Worm (Caenorhabditis elegans) whole organism, L2 larva: ENCODE results near the gene mes-4.
A peak's percentile ranks its signal among the peaks of the same experiment; 100 is the strongest.

Source experiments
- C34F6.9 ChIP-seq: fragments of 150-350 bp; optimal IDR thresholded peaks from 2 replicates; lab custom pipeline; 2014; ENCODE audit warnings: missing biosample characterization, missing genetic modification characterization
- F13H6.1 ChIP-seq: sonication (generic microtip); optimal IDR thresholded peaks from 2 replicates; lab custom pipeline; 2016; ENCODE audit warnings: missing genetic modification characterization, missing compliant biosample characterization
- R02D3.7 ChIP-seq: fragments of 150-350 bp; optimal IDR thresholded peaks from 2 replicates; lab custom pipeline; 2014; ENCODE audit warnings: missing biosample characterization, missing genetic modification characterization
- Y55F3AM.14 ChIP-seq: fragments of 200-800 bp; sonication (Bioruptor generic); optimal IDR thresholded peaks from 2 replicates; lab custom pipeline; 2018; ENCODE audit warnings: mild to moderate bottlenecking, missing genetic modification characterization, missing compliant biosample characterization
- ZK546.5 ChIP-seq: sonication (generic microtip); optimal IDR thresholded peaks from 2 replicates; lab custom pipeline; 2017; ENCODE audit warnings: missing biosample characterization, missing genetic modification characterization
- alr-1 ChIP-seq: fragments of 150-350 bp; optimal IDR thresholded peaks from 2 replicates; lab custom pipeline; 2014; ENCODE audit warnings: missing biosample characterization, missing genetic modification characterization
- aly-2 ChIP-seq: fragments of 150-350 bp; optimal IDR thresholded peaks from 2 replicates; lab custom pipeline; 2014; ENCODE audit warnings: missing biosample characterization, missing genetic modification characterization
- ama-1 ChIP-seq: fragments of 150-350 bp; optimal IDR thresholded peaks from 2 replicates; lab custom pipeline; 2018; ENCODE audit warnings: inconsistent platforms
- blmp-1 ChIP-seq: sonication (generic microtip); optimal IDR thresholded peaks from 2 replicates; lab custom pipeline; 2017; ENCODE audit warnings: missing genetic modification characterization, mild to moderate bottlenecking, missing compliant biosample characterization, antibody characterized with exemption, moderate library complexity; ENCODE audit not compliant: insufficient read depth
- ceh-82 ChIP-seq: fragments of 150-350 bp; optimal IDR thresholded peaks from 2 replicates; lab custom pipeline; 2014; ENCODE audit warnings: missing biosample characterization, missing genetic modification characterization
- crh-2 ChIP-seq: sonication (generic microtip); optimal IDR thresholded peaks from 2 replicates; lab custom pipeline; 2017; ENCODE audit warnings: missing biosample characterization, missing genetic modification characterization
- dmd-4 ChIP-seq: sonication (generic microtip); optimal IDR thresholded peaks from 2 replicates; lab custom pipeline; 2017; ENCODE audit warnings: missing biosample characterization, missing genetic modification characterization
- egl-27 ChIP-seq: sonication (generic microtip); optimal IDR thresholded peaks from 3 replicates; lab custom pipeline; 2017; ENCODE audit warnings: missing biosample characterization, missing genetic modification reagents, missing genetic modification characterization
- elt-1 ChIP-seq: fragments of 150-350 bp; optimal IDR thresholded peaks from 2 replicates; lab custom pipeline; 2014; ENCODE audit warnings: missing biosample characterization, missing genetic modification characterization
- elt-3 ChIP-seq: sonication (generic microtip); optimal IDR thresholded peaks from 2 replicates; lab custom pipeline; 2017; ENCODE audit warnings: missing biosample characterization, missing genetic modification characterization
- gmeb-1 ChIP-seq: fragments of 150-350 bp; optimal IDR thresholded peaks from 2 replicates; lab custom pipeline; 2014; ENCODE audit warnings: missing biosample characterization, missing genetic modification characterization
- lin-11 ChIP-seq: fragments of 150-350 bp; sonication (generic microtip); optimal IDR thresholded peaks from 2 replicates; lab custom pipeline; 2014; ENCODE audit warnings: missing biosample characterization, missing genetic modification characterization, inconsistent platforms, mixed read lengths
- lin-13 ChIP-seq: fragments of 150-350 bp; optimal IDR thresholded peaks from 2 replicates; lab custom pipeline; 2014; ENCODE audit warnings: missing biosample characterization, missing genetic modification reagents, missing genetic modification characterization
- lin-39 ChIP-seq: fragments of 150-350 bp; optimal IDR thresholded peaks from 2 replicates; lab custom pipeline; 2014; ENCODE audit warnings: missing biosample characterization, missing genetic modification reagents, missing genetic modification characterization
- lsy-2 ChIP-seq, 2 experiments: fragments of 150-350 bp in 1 of 2; sonication (generic microtip) in 1 of 2; optimal IDR thresholded peaks; 2 replicates each; lab custom pipeline; 2014 to 2017; ENCODE audit warnings: missing biosample characterization in 2 of 2, missing genetic modification characterization in 2 of 2
- mab-5 ChIP-seq: fragments of 150-350 bp; optimal IDR thresholded peaks from 2 replicates; lab custom pipeline; 2014; ENCODE audit warnings: missing biosample characterization, missing genetic modification characterization
- nhr-10 ChIP-seq: sonication (generic microtip); optimal IDR thresholded peaks from 2 replicates; lab custom pipeline; 2017; ENCODE audit warnings: missing biosample characterization, missing genetic modification characterization
- nhr-11 ChIP-seq: fragments of 150-350 bp; optimal IDR thresholded peaks from 2 replicates; lab custom pipeline; 2014; ENCODE audit warnings: missing biosample characterization, missing genetic modification characterization
- nhr-12 ChIP-seq: fragments of 150-350 bp; optimal IDR thresholded peaks from 2 replicates; lab custom pipeline; 2014; ENCODE audit warnings: missing biosample characterization, missing genetic modification characterization
- nhr-129 ChIP-seq: fragments of 150-350 bp; optimal IDR thresholded peaks from 2 replicates; lab custom pipeline; 2014; ENCODE audit warnings: missing biosample characterization, missing genetic modification characterization
- nhr-21 ChIP-seq: fragments of 150-350 bp; optimal IDR thresholded peaks from 2 replicates; lab custom pipeline; 2014; ENCODE audit warnings: missing biosample characterization, missing genetic modification characterization
- nhr-23 ChIP-seq: fragments of 150-350 bp; optimal IDR thresholded peaks from 2 replicates; lab custom pipeline; 2014; ENCODE audit warnings: missing biosample characterization, missing genetic modification reagents, missing genetic modification characterization
- nhr-237 ChIP-seq: fragments of 150-350 bp; optimal IDR thresholded peaks from 2 replicates; lab custom pipeline; 2014; ENCODE audit warnings: missing biosample characterization, missing genetic modification characterization
- nhr-25 ChIP-seq: fragments of 150-350 bp; sonication (generic microtip); optimal IDR thresholded peaks from 3 replicates; lab custom pipeline; 2014; ENCODE audit warnings: missing biosample characterization, missing genetic modification characterization
- nhr-6 ChIP-seq: fragments of 150-350 bp; optimal IDR thresholded peaks from 2 replicates; lab custom pipeline; 2014; ENCODE audit warnings: missing biosample characterization, missing genetic modification characterization
- nhr-77 ChIP-seq: fragments of 150-350 bp; optimal IDR thresholded peaks from 2 replicates; lab custom pipeline; 2014; ENCODE audit warnings: missing biosample characterization, missing genetic modification characterization
- peb-1 ChIP-seq: fragments of 150-350 bp; optimal IDR thresholded peaks from 2 replicates; lab custom pipeline; 2014; ENCODE audit warnings: missing biosample characterization, missing genetic modification characterization
- sem-4 ChIP-seq: fragments of 150-350 bp; optimal IDR thresholded peaks from 2 replicates; lab custom pipeline; 2014; ENCODE audit warnings: missing biosample characterization, missing genetic modification reagents, missing genetic modification characterization
- skn-1 ChIP-seq: sonication (generic microtip); optimal IDR thresholded peaks from 2 replicates; lab custom pipeline; 2017; ENCODE audit warnings: missing biosample characterization, missing genetic modification characterization
- sma-3 ChIP-seq: sonication (generic microtip); optimal IDR thresholded peaks from 2 replicates; lab custom pipeline; 2016; ENCODE audit warnings: missing genetic modification reagents, missing genetic modification characterization, missing compliant biosample characterization
- sma-9 ChIP-seq, 2 experiments: fragments of 150-350 bp in 1 of 2; sonication (generic microtip) in 1 of 2; optimal IDR thresholded peaks; 2 replicates each; lab custom pipeline; 2014 to 2016; ENCODE audit warnings: missing genetic modification characterization in 2 of 2, mild to moderate bottlenecking in 1 of 2, missing biosample characterization in 1 of 2, missing compliant biosample characterization in 1 of 2, missing genetic modification reagents in 1 of 2, moderate library complexity in 1 of 2
- unc-62 ChIP-seq: fragments of 150-350 bp; optimal IDR thresholded peaks from 2 replicates; lab custom pipeline; 2014; ENCODE audit warnings: missing biosample characterization, missing genetic modification reagents, missing genetic modification characterization
- zag-1 ChIP-seq: fragments of 150-350 bp; optimal IDR thresholded peaks from 2 replicates; lab custom pipeline; 2014; ENCODE audit warnings: missing biosample characterization, missing genetic modification characterization
- ztf-1 ChIP-seq: fragments of 200-800 bp; sonication (Bioruptor generic); conservative IDR thresholded peaks from 2 replicates; pipeline ENCODE4 v1.3.6; 2022; ENCODE audit warnings: missing genetic modification characterization, missing compliant biosample characterization
- ztf-4 ChIP-seq: fragments of 150-350 bp; optimal IDR thresholded peaks from 2 replicates; lab custom pipeline; 2014; ENCODE audit warnings: missing biosample characterization, missing genetic modification characterization

Gene mes-4

ce11 chrV:13401669-13402068, 35.7 kb downstream of the mes-4 start:
- TF ChIP-seq Y55F3AM.14 (GFP tag; lab: Kevin White, UChicago) (no peak), nhr-11 (tag; lab: Kevin White, UChicago) (no peak), ztf-1 (GFP tag; lab: Robert Waterston, UW) (no peak), dmd-4 (tag; lab: Kevin White, UChicago) (no peak)
- TF ChIP-seq, all 48 proteins: peak for 0

- TF ChIP-seq ama-1 (lab: Kevin White, UChicago) = no peak
- TF ChIP-seq nhr-129 = peak; percentile 17
- peak; percentile 39 for TF ChIP-seq Y55F3AM.14 (GFP tag; lab: Kevin White, UChicago)
- peak; percentile 48 for TF ChIP-seq zag-1
- TF ChIP-seq nhr-77 (tag; lab: Kevin White, UChicago) = no peak
- no peak for TF ChIP-seq nhr-25
These were observed 40.9 kb downstream of the mes-4 start for ce11 chrV:13396426-13396825.

ce11 chrV:13394968-13395367, 42.4 kb downstream of the mes-4 start:
- TF ChIP-seq C34F6.9 (no peak), alr-1 (tag; lab: Kevin White, UChicago) (no peak), ZK546.5 (no peak), blmp-1 (no peak), unc-62 (GFP tag; lab: Kevin White, UChicago) (no peak), sma-9 (GFP tag; optimal IDR thresholded peaks at IDR 0.05; lab: Kevin White, UChicago) (no peak), sma-9 (tag; optimal IDR thresholded peaks at IDR 0.05; lab: Kevin White, UChicago) (no peak), crh-2 (tag; lab: Kevin White, UChicago) (no peak), nhr-237 (tag; lab: Kevin White, UChicago) (no peak), lin-13 (GFP tag; lab: Kevin White, UChicago) (no peak), nhr-12 (tag; lab: Kevin White, UChicago) (no peak), R02D3.7 (tag; lab: Kevin White, UChicago) (no peak), elt-3 (no peak), ztf-4 (tag; lab: Kevin White, UChicago) (no peak), mab-5 (tag; lab: Kevin White, UChicago) (no peak)

- TF ChIP-seq sma-3 (GFP tag; lab: Kevin White, UChicago) = peak; percentile 5
- peak; percentile 31 for TF ChIP-seq C34F6.9
- no peak for TF ChIP-seq nhr-6
- TF ChIP-seq Y55F3AM.14 (GFP tag; lab: Kevin White, UChicago) = peak; percentile 56
- TF ChIP-seq ztf-1 (GFP tag; lab: Robert Waterston, UW) = no peak
- peak; percentile 28 for TF ChIP-seq nhr-129
- TF ChIP-seq F13H6.1 (tag; lab: Kevin White, UChicago) = peak; percentile 72
- TF ChIP-seq sma-9 (GFP tag; optimal IDR thresholded peaks at IDR 0.05; lab: Kevin White, UChicago) = peak; percentile 2
- TF ChIP-seq sma-9 (tag; optimal IDR thresholded peaks at IDR 0.05; lab: Kevin White, UChicago) = no peak
- peak in 1 of 2 experiments; percentile 13 for TF ChIP-seq lsy-2 (tag; optimal IDR thresholded peaks at IDR 0.05; lab: Kevin White, UChicago)
These were observed 44.0 kb downstream of the mes-4 start for ce11 chrV:13393333-13393803.

ce11 chrV:13391378-13392258, 45.7 kb downstream of the mes-4 start, which contains the start of gene somi-1:
TSS of gene somi-1 (minus strand) at chrV:13391395.
- no peak for TF ChIP-seq skn-1 (tag; lab: Kevin White, UChicago)
- TF ChIP-seq lin-39 (tag; lab: Kevin White, UChicago) = no peak
- no peak for TF ChIP-seq aly-2 (tag; lab: Kevin White, UChicago)
- TF ChIP-seq gmeb-1 (tag; lab: Kevin White, UChicago) = no peak
- TF ChIP-seq egl-27 = peak; percentile 56
- TF ChIP-seq sma-3 (GFP tag; lab: Kevin White, UChicago) = no peak
- TF ChIP-seq elt-3 = no peak
- peak; percentile 71 for TF ChIP-seq nhr-25
- peak; percentile 15 for TF ChIP-seq C34F6.9
- no peak for TF ChIP-seq nhr-10
- no peak for TF ChIP-seq R02D3.7 (tag; lab: Kevin White, UChicago)
- no peak for TF ChIP-seq nhr-6
- TF ChIP-seq mab-5 (tag; lab: Kevin White, UChicago) = no peak
- TF ChIP-seq nhr-77 (tag; lab: Kevin White, UChicago) = no peak
- no peak for TF ChIP-seq ceh-82 (tag; lab: Kevin White, UChicago)
- no peak for TF ChIP-seq elt-1 (tag; lab: Kevin White, UChicago)
- TF ChIP-seq sma-9 (GFP tag; optimal IDR thresholded peaks at IDR 0.05; lab: Kevin White, UChicago) = peak; percentile 78
- TF ChIP-seq sma-9 (tag; optimal IDR thresholded peaks at IDR 0.05; lab: Kevin White, UChicago) = no peak
- no peak for TF ChIP-seq ZK546.5
- no peak for TF ChIP-seq ztf-1 (GFP tag; lab: Robert Waterston, UW)
- no peak for TF ChIP-seq zag-1
- TF ChIP-seq alr-1 (tag; lab: Kevin White, UChicago) = no peak
- TF ChIP-seq nhr-11 (tag; lab: Kevin White, UChicago) = no peak
- TF ChIP-seq sem-4 = no peak
- TF ChIP-seq nhr-129 = no peak
- no peak for TF ChIP-seq nhr-23 (tag; lab: Kevin White, UChicago)
- no peak for TF ChIP-seq lsy-2 (tag; optimal IDR thresholded peaks at IDR 0.05; lab: Kevin White, UChicago)
- peak; percentile 32 for TF ChIP-seq F13H6.1 (tag; lab: Kevin White, UChicago)
- no peak for TF ChIP-seq lin-11 (tag; lab: Kevin White, UChicago)
- TF ChIP-seq ama-1 (lab: Kevin White, UChicago) = no peak
- peak; percentile 28 for TF ChIP-seq nhr-21
- TF ChIP-seq peb-1 (tag; lab: Kevin White, UChicago) = no peak
